Worm (Caenorhabditis elegans) whole organism, L4/young adult: ENCODE measurements around the gene F42A9.3.

Source experiments
- dao-5 ChIP-seq: sonication (generic microtip); optimal IDR thresholded peaks from 2 replicates; lab custom pipeline; 2016; ENCODE audit warnings: missing genotype, missing genetic modification characterization, moderate library complexity, missing compliant biosample characterization
- him-1 ChIP-seq: sonication (generic microtip); optimal IDR thresholded peaks from 2 replicates; lab custom pipeline; 2016; ENCODE audit warnings: missing genotype, missing genetic modification reagents, missing genetic modification characterization, missing compliant biosample characterization

DNA sequence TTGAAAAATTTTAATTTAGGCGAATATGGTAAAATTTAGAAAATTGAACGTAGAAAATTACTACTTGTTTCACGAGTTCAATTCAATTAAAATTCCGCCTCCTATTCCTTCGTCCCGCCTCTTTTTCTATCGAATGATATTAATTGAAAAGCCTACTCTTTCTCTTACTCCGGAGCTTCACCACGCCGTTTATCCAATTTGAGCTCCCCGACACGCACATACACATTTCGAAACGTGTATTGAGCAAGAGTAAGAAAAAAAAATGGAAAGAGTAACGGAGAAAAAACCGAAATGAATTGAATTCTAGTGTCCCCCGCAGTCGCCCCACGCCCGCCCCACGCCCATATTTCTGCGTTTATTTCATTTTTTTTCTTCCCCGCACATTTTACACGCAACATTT, 9.2 kb downstream of the F42A9.3 start:
- TF ChIP-seq him-1 (tag; lab: Kevin White, UChicago), result no peak
- no peak for TF ChIP-seq dao-5 (tag; lab: Kevin White, UChicago)
